Fruit fly (Drosophila melanogaster) whole organism, embryonic: Measurements from ENCODE around the gene Cchl.
A peak's percentile ranks its signal among the peaks of the same experiment; 100 is the strongest.

Experiments used
- ATbp ChIP-seq: fragments of 200-800 bp; sonication (Bioruptor generic); optimal IDR thresholded peaks from 2 replicates; lab custom pipeline; 2017; ENCODE audit warnings: missing biosample characterization, mild to moderate bottlenecking, missing genetic modification characterization, missing genetic modification reagents
- Antp ChIP-seq: fragments of 200-800 bp; sonication (Bioruptor generic); optimal IDR thresholded peaks from 3 replicates; lab custom pipeline; 2016; ENCODE audit warnings: missing biosample characterization, missing genetic modification characterization
- CG10321 ChIP-seq: fragments of 200-800 bp; sonication (Bioruptor generic); IDR thresholded peaks from 2 replicates; pipeline ENCODE4 v1.3.6; 2022; ENCODE audit warnings: missing biosample characterization, missing genetic modification characterization
- CG12659 ChIP-seq: fragments of 200-800 bp; sonication (Bioruptor generic); optimal IDR thresholded peaks from 3 replicates; lab custom pipeline; 2017; ENCODE audit warnings: mild to moderate bottlenecking, missing biosample characterization, missing genetic modification reagents, missing genetic modification characterization
- CG14860 ChIP-seq: fragments of 200-800 bp; sonication (Bioruptor generic); IDR thresholded peaks from 3 replicates; pipeline ENCODE4 v1.3.6; 2022; ENCODE audit warnings: missing biosample characterization, missing genetic modification characterization; ENCODE audit not compliant: partially characterized antibody
- CG15073 ChIP-seq: fragments of 200-800 bp; sonication (Bioruptor generic); optimal IDR thresholded peaks from 2 replicates; lab custom pipeline; 2016; ENCODE audit warnings: missing biosample characterization, missing genetic modification characterization
- CG18619 ChIP-seq: fragments of 200-800 bp; sonication (Bioruptor generic); optimal IDR thresholded peaks from 3 replicates; lab custom pipeline; 2017; ENCODE audit warnings: missing biosample characterization, mild to moderate bottlenecking, missing genetic modification characterization
- CG30403 ChIP-seq: fragments of 200-800 bp; sonication (Bioruptor generic); optimal IDR thresholded peaks from 3 replicates; lab custom pipeline; 2016; ENCODE audit warnings: missing biosample characterization, missing genetic modification characterization
- CG31365 ChIP-seq: fragments of 200-800 bp; sonication (Bioruptor generic); optimal IDR thresholded peaks from 2 replicates; lab custom pipeline; 2018; ENCODE audit warnings: missing biosample characterization, mild to moderate bottlenecking, missing genetic modification characterization
- CG32767 ChIP-seq: fragments of 200-800 bp; sonication (Bioruptor generic); IDR thresholded peaks from 2 replicates; pipeline ENCODE4 v1.3.6; 2022; ENCODE audit warnings: missing biosample characterization, missing genetic modification characterization
- CG34422 ChIP-seq: fragments of 200-800 bp; sonication (Bioruptor generic); IDR thresholded peaks from 3 replicates; pipeline ENCODE4 v1.3.6; 2022; ENCODE audit warnings: missing biosample characterization, missing genetic modification characterization
- CG3838 ChIP-seq: fragments of 200-800 bp; sonication (Bioruptor generic); optimal IDR thresholded peaks from 3 replicates; lab custom pipeline; 2016; ENCODE audit warnings: missing biosample characterization, missing genetic modification characterization
- CG4617 ChIP-seq: fragments of 200-800 bp; sonication (Bioruptor generic); optimal IDR thresholded peaks from 3 replicates; lab custom pipeline; 2016; ENCODE audit warnings: missing biosample characterization, missing genetic modification characterization, borderline replicate concordance
- CG4854 ChIP-seq: fragments of 200-800 bp; sonication (Bioruptor generic); optimal IDR thresholded peaks from 2 replicates; lab custom pipeline; 2016; ENCODE audit warnings: missing biosample characterization, missing genetic modification characterization, inconsistent platforms
- CG6813 ChIP-seq: fragments of 200-800 bp; sonication (Bioruptor generic); optimal IDR thresholded peaks from 2 replicates; lab custom pipeline; 2017; ENCODE audit warnings: missing biosample characterization, missing genetic modification characterization, mild to moderate bottlenecking, moderate library complexity, missing genetic modification reagents
- CG6854 ChIP-seq: fragments of 200-800 bp; sonication (Bioruptor generic); optimal IDR thresholded peaks from 3 replicates; lab custom pipeline; 2017; ENCODE audit warnings: missing biosample characterization, mild to moderate bottlenecking, missing genetic modification characterization
- CG7928 ChIP-seq: fragments of 200-800 bp; sonication (Bioruptor generic); optimal IDR thresholded peaks from 2 replicates; lab custom pipeline; 2017; ENCODE audit warnings: missing biosample characterization, mild to moderate bottlenecking, missing genetic modification characterization
- CG8290 ChIP-seq, 3 experiments: fragments of 200-800 bp; sonication (Bioruptor generic); optimal IDR thresholded peaks; 2 replicates each; lab custom pipeline; 2016 to 2019; ENCODE audit warnings: missing biosample characterization in 3 of 3, missing genetic modification characterization in 3 of 3, mild to moderate bottlenecking in 2 of 3, moderate library complexity in 1 of 3
- Doc2 ChIP-seq: fragments of 200-800 bp; sonication (Bioruptor generic); IDR thresholded peaks from 2 replicates; pipeline ENCODE4 v1.3.6; 2022; ENCODE audit warnings: missing biosample characterization, missing genetic modification characterization
- Dp ChIP-seq: fragments of 200-800 bp; sonication (Bioruptor generic); optimal IDR thresholded peaks from 2 replicates; lab custom pipeline; 2018; ENCODE audit warnings: missing biosample characterization, mild to moderate bottlenecking, missing genetic modification characterization, moderate library complexity
- E2f2 ChIP-seq: fragments of 200-800 bp; sonication (Bioruptor generic); IDR thresholded peaks from 2 replicates; pipeline ENCODE4 v1.3.6; 2022; ENCODE audit warnings: missing biosample characterization, missing genetic modification characterization
- Eip74EF ChIP-seq, 2 experiments: fragments of 200-800 bp in 1 of 2; fragments of >200 bp in 1 of 2; sonication (Bioruptor generic) in 1 of 2; optimal IDR thresholded peaks; 2 replicates each; lab custom pipeline; 2017 to 2019; ENCODE audit warnings: missing biosample characterization in 2 of 2, missing genetic modification characterization in 2 of 2, mild to moderate bottlenecking in 1 of 2, moderate library complexity in 1 of 2
- HLH4C ChIP-seq: fragments of 200-800 bp; sonication (Bioruptor generic); IDR thresholded peaks from 3 replicates; pipeline ENCODE4 v1.3.6; 2022; ENCODE audit warnings: missing biosample characterization, missing genetic modification characterization; ENCODE audit not compliant: partially characterized antibody
- Hmr ChIP-seq: fragments of 200-800 bp; sonication (Bioruptor generic); optimal IDR thresholded peaks from 3 replicates; lab custom pipeline; 2017; ENCODE audit warnings: mild to moderate bottlenecking, missing biosample characterization, missing genetic modification reagents, missing genetic modification characterization
- MESR4 ChIP-seq: fragments of 200-800 bp; sonication (Bioruptor generic); optimal IDR thresholded peaks from 2 replicates; lab custom pipeline; 2018; ENCODE audit warnings: missing biosample characterization, mild to moderate bottlenecking, missing genetic modification characterization, moderate library complexity
- MTF-1 ChIP-seq: fragments of 200-800 bp; sonication (Bioruptor generic); optimal IDR thresholded peaks from 2 replicates; lab custom pipeline; 2018; ENCODE audit warnings: missing biosample characterization, mild to moderate bottlenecking, missing genetic modification characterization, borderline replicate concordance
- Pdp1 ChIP-seq, 2 experiments: fragments of 200-800 bp; sonication (Bioruptor generic); optimal IDR thresholded peaks; 3 replicates each; lab custom pipeline; 2016; ENCODE audit warnings: missing biosample characterization in 2 of 2, missing genetic modification characterization in 2 of 2, mild to moderate bottlenecking in 1 of 2, moderate library complexity in 1 of 2
- Rx ChIP-seq: fragments of 200-800 bp; sonication (Bioruptor generic); IDR thresholded peaks from 2 replicates; pipeline ENCODE4 v1.3.6; 2022; ENCODE audit warnings: missing biosample characterization, missing genetic modification characterization
- Ssrp ChIP-seq: fragments of 200-800 bp; sonication (Bioruptor generic); optimal IDR thresholded peaks from 2 replicates; lab custom pipeline; 2018; ENCODE audit warnings: missing biosample characterization, mild to moderate bottlenecking, missing genetic modification characterization, moderate library complexity
- Usf ChIP-seq: fragments of 200-800 bp; sonication (Bioruptor generic); optimal IDR thresholded peaks from 2 replicates; lab custom pipeline; 2017; ENCODE audit warnings: missing genotype, missing biosample characterization, missing genetic modification characterization
- ara ChIP-seq: fragments of 200-800 bp; sonication (Bioruptor generic); IDR thresholded peaks from 2 replicates; pipeline ENCODE4 v1.3.6; 2022; ENCODE audit warnings: missing biosample characterization, missing genetic modification characterization
- ato ChIP-seq: fragments of 200-800 bp; sonication (Bioruptor generic); IDR thresholded peaks from 2 replicates; pipeline ENCODE4 v1.3.6; 2022; ENCODE audit warnings: missing biosample characterization, missing genetic modification characterization; ENCODE audit not compliant: partially characterized antibody
- corto ChIP-seq: fragments of 200-800 bp; sonication (Bioruptor generic); optimal IDR thresholded peaks from 2 replicates; lab custom pipeline; 2016; ENCODE audit warnings: missing biosample characterization, mild to moderate bottlenecking, missing genetic modification characterization, moderate library complexity
- crol ChIP-seq: fragments of 200-800 bp; sonication (Bioruptor generic); IDR thresholded peaks from 2 replicates; pipeline ENCODE4 v1.3.6; 2022; ENCODE audit warnings: missing biosample characterization, missing genetic modification characterization
- fd3F ChIP-seq: fragments of 200-800 bp; sonication (Bioruptor generic); optimal IDR thresholded peaks from 2 replicates; lab custom pipeline; 2018; ENCODE audit warnings: missing biosample characterization, mild to moderate bottlenecking, missing genetic modification characterization, moderate library complexity
- gfzf ChIP-seq: fragments of 200-800 bp; sonication (Bioruptor generic); optimal IDR thresholded peaks from 2 replicates; lab custom pipeline; 2016; ENCODE audit warnings: missing biosample characterization, mild to moderate bottlenecking, missing genetic modification characterization, moderate library complexity
- grn ChIP-seq: fragments of 200-800 bp; sonication (Bioruptor generic); optimal IDR thresholded peaks from 3 replicates; lab custom pipeline; 2017; ENCODE audit warnings: missing biosample characterization, missing genetic modification characterization
- hth ChIP-seq: fragments of >200 bp; optimal IDR thresholded peaks from 2 replicates; lab custom pipeline; 2017; ENCODE audit warnings: inconsistent platforms
- jumu ChIP-seq: fragments of 200-800 bp; sonication (Bioruptor generic); optimal IDR thresholded peaks from 3 replicates; lab custom pipeline; 2016; ENCODE audit warnings: missing biosample characterization, missing genetic modification characterization
- lbe ChIP-seq: fragments of 200-800 bp; sonication (Bioruptor generic); optimal IDR thresholded peaks from 2 replicates; lab custom pipeline; 2016; ENCODE audit warnings: missing biosample characterization, mild to moderate bottlenecking, missing genetic modification characterization
- mirr ChIP-seq: fragments of 200-800 bp; sonication (Bioruptor generic); optimal IDR thresholded peaks from 3 replicates; lab custom pipeline; 2018; ENCODE audit warnings: missing biosample characterization, mild to moderate bottlenecking, missing genetic modification characterization
- nau ChIP-seq: fragments of 200-800 bp; sonication (Bioruptor generic); optimal IDR thresholded peaks from 3 replicates; lab custom pipeline; 2017; ENCODE audit warnings: missing biosample characterization, mild to moderate bottlenecking, missing genetic modification characterization, missing genetic modification reagents
- onecut ChIP-seq: fragments of 200-800 bp; sonication (Bioruptor generic); IDR thresholded peaks from 2 replicates; pipeline ENCODE4 v1.3.6; 2022; ENCODE audit warnings: missing biosample characterization, missing genetic modification characterization
- pan ChIP-seq, 4 experiments: fragments of >200 bp in 3 of 4; fragments of 200-800 bp in 1 of 4; sonication (Bioruptor generic) in 1 of 4; optimal IDR thresholded peaks in 3 of 4; IDR thresholded peaks in 1 of 4; 2 replicates each; pipeline versions ENCODE4 v1.3.6 to Lab custom; 2017 to 2022; ENCODE audit warnings: missing biosample characterization in 2 of 4, missing genetic modification characterization in 2 of 4, mixed read lengths in 1 of 4
- row ChIP-seq: fragments of 200-800 bp; sonication (Bioruptor generic); IDR thresholded peaks from 3 replicates; pipeline ENCODE4 v1.3.6; 2022; ENCODE audit warnings: missing biosample characterization, missing genetic modification characterization
- seq ChIP-seq: fragments of 200-800 bp; sonication (Bioruptor generic); IDR thresholded peaks from 2 replicates; pipeline ENCODE4 v1.3.6; 2022; ENCODE audit warnings: missing biosample characterization, missing genetic modification characterization
- zfh1 ChIP-seq: fragments of 200-800 bp; sonication (Bioruptor generic); IDR thresholded peaks from 3 replicates; pipeline ENCODE4 v1.3.6; 2022; ENCODE audit warnings: missing biosample characterization, missing genetic modification characterization

Gene Cchl

DNA sequence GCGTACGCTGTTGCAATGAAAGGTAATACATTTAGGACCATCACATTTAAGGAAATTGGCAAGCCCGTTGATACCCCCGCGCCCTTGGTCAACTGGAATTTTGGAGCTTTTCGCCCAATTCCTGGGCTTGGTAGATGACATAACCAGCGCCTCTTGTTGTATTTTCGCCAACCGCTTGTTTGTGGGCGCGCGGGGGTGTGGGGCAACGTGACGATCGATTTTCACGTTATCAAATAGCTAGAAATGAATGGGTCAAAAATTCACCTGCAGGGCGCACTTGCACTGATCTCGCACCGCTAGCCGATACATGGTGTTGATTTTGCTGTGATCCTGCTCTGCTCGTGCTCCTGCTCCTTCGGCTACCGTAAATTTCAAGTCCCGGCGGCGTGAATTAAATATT lies 4.7 kb downstream of the Cchl start:
- TF ChIP-seq ato (GFP tag; lab: Robert Waterston, UW) (0 out of 2 replicates have a peak, but pooled peaks have one; percentile 11), E2f2 (peak; percentile 19; the same call in 1 of the 2 replicates), CG31365 (tag; lab: Kevin White, UChicago) (no peak), gfzf (GFP tag; lab: Kevin White, UChicago) (no peak), MTF-1 (GFP tag; lab: Kevin White, UChicago) (no peak), Pdp1 (GFP tag; optimal IDR thresholded peaks at IDR 0.05; lab: Kevin White, UChicago) (peak in 1 of 2 experiments; percentile 98), CG34422 (GFP tag; lab: Robert Waterston, UW) (no peak; the same call in 2 of the 3 replicates), MESR4 (GFP tag; lab: Kevin White, UChicago) (peak; percentile 66), CG8290 (GFP tag; optimal IDR thresholded peaks at IDR 0.05; lab: Kevin White, UChicago) (no peak), CG8290 (tag; optimal IDR thresholded peaks at IDR 0.05; lab: Kevin White, UChicago) (peak in 1 of 2 experiments; percentile 7), onecut (GFP tag; lab: Robert Waterston, UW) (peak; percentile 91), crol (GFP tag; lab: Robert Waterston, UW) (peak; percentile 96), CG4617 (GFP tag; lab: Kevin White, UChicago) (peak; percentile 14), CG14860 (no peak), seq (GFP tag; lab: Robert Waterston, UW) (peak; percentile 32; the same call in 1 of the 2 replicates), Ssrp (tag; lab: Kevin White, UChicago) (no peak)
- TF ChIP-seq, all 482 proteins: peak for 9

DNA sequence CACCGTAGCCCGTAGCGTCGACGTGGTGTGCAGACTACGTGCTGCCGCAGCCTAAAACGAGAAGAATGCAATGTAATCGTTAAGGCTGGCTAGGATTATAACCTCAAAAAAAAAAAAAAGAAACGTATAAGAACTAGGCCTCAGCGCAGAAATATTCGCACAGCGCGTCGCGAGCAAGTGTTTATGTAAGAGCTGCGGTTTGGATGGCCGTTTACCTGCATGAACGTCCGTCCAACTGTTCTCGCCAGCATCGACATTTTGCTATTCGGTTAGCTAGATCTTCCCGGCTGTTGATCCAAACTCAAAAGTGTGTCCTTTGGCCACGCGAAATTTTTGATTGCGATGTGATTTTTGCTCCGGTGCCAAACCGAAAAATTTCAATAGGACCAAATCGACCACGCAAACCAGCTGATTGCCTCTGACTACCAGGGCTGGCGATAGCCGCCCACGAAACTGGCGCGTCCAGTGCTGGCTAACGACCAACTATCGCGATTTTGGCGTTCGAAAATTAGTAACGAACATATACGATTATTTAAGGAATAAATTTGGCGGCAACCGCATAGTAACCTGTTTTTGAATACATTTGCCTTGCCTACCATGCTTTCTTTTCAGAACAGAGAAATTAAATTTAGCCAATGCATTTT lies 8.4 kb downstream of the Cchl start, which contains the start of gene Idh3b:
Idh3b (minus strand) TSS at position 606 of the 644 bp plus-strand sequence.
- TF ChIP-seq fd3F (GFP tag; lab: Kevin White, UChicago) (peak; percentile 26), CG4854 (peak; percentile 61), Rx (no peak), CG32767 (no peak), CG10321 (GFP tag; lab: Robert Waterston, UW) (no peak), Usf (GFP tag; lab: Kevin White, UChicago) (peak; percentile 29), CG6854 (GFP tag; lab: Kevin White, UChicago) (no peak), CG3838 (GFP tag; lab: Kevin White, UChicago) (no peak), zfh1 (GFP tag; lab: Robert Waterston, UW) (peak; percentile 69; the same call in 2 of the 3 replicates), corto (GFP tag; lab: Kevin White, UChicago) (no peak), CG15073 (GFP tag; lab: Kevin White, UChicago) (no peak), Doc2 (GFP tag; lab: Robert Waterston, UW) (peak; percentile 28; the same call in 1 of the 2 replicates), mirr (GFP tag; lab: Kevin White, UChicago) (no peak), CG12659 (GFP tag; lab: Kevin White, UChicago) (peak; percentile 78), ATbp (GFP tag; lab: Kevin White, UChicago) (no peak), grn (GFP tag; lab: Kevin White, UChicago) (no peak), Eip74EF (GFP tag; optimal IDR thresholded peaks at IDR 0.05; lab: Kevin White, UChicago) (no peak), hth (no peak), Dp (GFP tag; lab: Kevin White, UChicago) (peak; percentile 88), jumu (GFP tag; lab: Kevin White, UChicago) (peak; percentile 73), CG6813 (GFP tag; lab: Kevin White, UChicago) (no peak), CG18619 (GFP tag; lab: Kevin White, UChicago) (no peak), row (GFP tag; lab: Robert Waterston, UW) (peak; percentile 94), ara (peak; percentile 43; the same call in 1 of the 2 replicates), CG7928 (GFP tag; lab: Kevin White, UChicago) (peak; percentile 98), pan (optimal IDR thresholded peaks at IDR 0.05; lab: Kevin White, UChicago) (no peak), pan (GFP tag; optimal IDR thresholded peaks at IDR 0.05 in 1 of 2, IDR thresholded peaks at IDR 0.05 in 1 of 2) (no peak), nau (GFP tag; lab: Kevin White, UChicago) (no peak), CG30403 (GFP tag; lab: Kevin White, UChicago) (peak; percentile 69), Antp (GFP tag; lab: Kevin White, UChicago) (peak; percentile 83), lbe (GFP tag; lab: Kevin White, UChicago) (peak; percentile 28), Hmr (GFP tag; lab: Kevin White, UChicago) (no peak), HLH4C (GFP tag; lab: Robert Waterston, UW) (peak; percentile 84)
